Worm (Caenorhabditis elegans) whole organism, L1 larva: ENCODE results near the gene sdz-7.

Experiments used
- C34B4.2 ChIP-seq: sonication (generic microtip); optimal IDR thresholded peaks from 2 replicates; lab custom pipeline; 2017; ENCODE audit warnings: mild to moderate bottlenecking, missing genetic modification characterization, missing compliant biosample characterization
- alr-1 ChIP-seq: fragments of 200-800 bp; sonication (Bioruptor generic); optimal IDR thresholded peaks from 2 replicates; lab custom pipeline; 2018; ENCODE audit warnings: borderline replicate concordance, mild to moderate bottlenecking, missing genetic modification characterization, missing compliant biosample characterization
- ceh-82 ChIP-seq, 3 experiments: fragments of 150-350 bp in 1 of 3; sonication (generic microtip) in 2 of 3; optimal IDR thresholded peaks; 2 replicates each; lab custom pipeline; 2014 to 2017; ENCODE audit warnings: missing biosample characterization in 3 of 3, missing genetic modification characterization in 3 of 3
- elt-3 ChIP-seq, 6 experiments: fragments of 150-350 bp in 1 of 6; sonication (generic microtip); optimal IDR thresholded peaks; 2 replicates each; lab custom pipeline; 2017 to 2018; ENCODE audit warnings: missing biosample characterization in 6 of 6, missing genetic modification characterization in 6 of 6, inconsistent platforms in 1 of 6
- ets-5 ChIP-seq: fragments of 200-800 bp; sonication (Bioruptor generic); IDR thresholded peaks from 2 replicates; pipeline ENCODE4 v1.3.6; 2022; ENCODE audit warnings: missing genetic modification characterization, missing compliant biosample characterization
- mep-1 ChIP-seq: fragments of 150-350 bp; optimal IDR thresholded peaks from 2 replicates; lab custom pipeline; 2014; ENCODE audit warnings: missing biosample characterization, missing genetic modification characterization
- nhr-11 ChIP-seq: fragments of 150-350 bp; optimal IDR thresholded peaks from 2 replicates; lab custom pipeline; 2014; ENCODE audit warnings: missing biosample characterization, missing genetic modification characterization
- nhr-12 ChIP-seq: sonication (generic microtip); optimal IDR thresholded peaks from 2 replicates; lab custom pipeline; 2017; ENCODE audit warnings: missing biosample characterization, missing genetic modification characterization
- pqm-1 ChIP-seq: sonication (generic microtip); optimal IDR thresholded peaks from 3 replicates; lab custom pipeline; 2017; ENCODE audit warnings: missing biosample characterization, missing genetic modification characterization
- rnt-1 ChIP-seq: sonication (generic microtip); optimal IDR thresholded peaks from 2 replicates; lab custom pipeline; 2016; ENCODE audit warnings: mild to moderate bottlenecking, missing genetic modification characterization, moderate library complexity, missing compliant biosample characterization
- sup-37 ChIP-seq: fragments of 200-800 bp; sonication (Bioruptor generic); optimal IDR thresholded peaks from 2 replicates; lab custom pipeline; 2018; ENCODE audit warnings: mild to moderate bottlenecking, missing genetic modification characterization, missing compliant biosample characterization

DNA sequence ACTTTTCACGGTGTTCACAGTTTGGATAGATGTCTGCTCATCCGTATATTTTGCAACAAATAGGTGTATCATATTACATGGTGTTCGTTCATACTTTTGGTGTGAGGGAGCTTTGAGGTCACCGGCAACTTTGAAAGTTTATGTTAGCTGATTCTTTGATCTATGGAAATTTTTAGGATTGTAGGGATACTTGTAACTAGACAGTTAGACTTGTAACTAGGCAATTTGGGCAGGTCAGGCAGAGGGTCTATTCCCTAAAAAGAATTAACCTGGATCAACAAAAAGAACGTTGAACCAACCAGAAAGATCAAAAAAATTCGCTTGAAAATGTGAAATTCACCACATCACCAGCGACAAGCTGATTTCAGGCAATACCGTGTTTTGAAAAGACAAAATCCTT, 16.1 kb upstream of the sdz-7 start:
- no peak for TF ChIP-seq rnt-1 (tag; lab: Kevin White, UChicago)
- no peak for TF ChIP-seq ets-5
- no peak for TF ChIP-seq elt-3 (tag; optimal IDR thresholded peaks at IDR 0.05; lab: Kevin White, UChicago)
- no peak for TF ChIP-seq sup-37 (GFP tag; lab: Kevin White, UChicago)
- no peak for TF ChIP-seq nhr-12
- TF ChIP-seq C34B4.2 (tag; lab: Kevin White, UChicago): no peak
- TF ChIP-seq nhr-11: no peak
- TF ChIP-seq ceh-82 (tag; optimal IDR thresholded peaks at IDR 0.05; lab: Kevin White, UChicago): no peak
- no peak for TF ChIP-seq pqm-1
- no peak for TF ChIP-seq alr-1
- no peak for TF ChIP-seq mep-1
